Worm (Caenorhabditis elegans): Measurements from ENCODE around the gene lgc-44.

ce11 chrV:11624954-11625353 lies 47.4 kb downstream of the lgc-44 start:
- no peak for TF ChIP-seq zip-8 (tag; optimal IDR thresholded peaks at IDR 0.05)
- TF ChIP-seq snpc-4 (tag; optimal IDR thresholded peaks at IDR 0.05), result no peak
- TF ChIP-seq tbx-8 (GFP tag; optimal IDR thresholded peaks at IDR 0.05), result no peak
- no peak for TF ChIP-seq lsy-2 (tag; optimal IDR thresholded peaks at IDR 0.05)
- no peak for TF ChIP-seq unc-62 (GFP tag; optimal IDR thresholded peaks at IDR 0.05)
- TF ChIP-seq unc-39 (tag; optimal IDR thresholded peaks at IDR 0.05), result no peak

Measured in whole organism, mixed stage, embryonic.